Fruit fly (Drosophila melanogaster): ENCODE data around the gene zfh1.

DNA sequence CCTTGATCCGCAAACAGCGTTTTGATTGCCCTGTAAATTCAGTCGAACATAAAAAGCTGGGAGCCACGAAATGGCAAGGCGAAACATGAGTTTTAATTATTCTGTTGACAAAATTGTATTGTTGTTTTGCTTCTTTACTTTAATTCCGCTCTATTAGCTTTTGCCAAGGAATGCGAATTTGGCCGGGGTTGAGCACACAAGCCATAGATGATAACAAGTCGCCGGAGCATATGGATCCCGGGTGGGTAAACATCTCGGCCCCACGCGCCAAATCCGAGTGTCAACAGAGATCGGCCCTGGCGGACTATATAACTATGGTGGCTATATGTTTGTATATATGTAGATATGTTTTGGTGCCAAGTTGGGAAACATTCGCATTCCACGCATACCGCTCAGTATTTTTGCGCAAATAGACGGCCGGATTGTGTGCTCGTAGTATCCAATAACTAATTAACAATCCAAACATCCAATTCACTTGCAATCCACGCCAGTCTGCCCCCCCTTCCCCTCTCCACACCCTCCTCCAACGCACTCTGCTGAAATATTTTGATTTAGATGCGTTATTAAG, 36.5 kb downstream of the zfh1 start:
- no peak for TF ChIP-seq psq (optimal IDR thresholded peaks at IDR 0.05)
- TF ChIP-seq Dll (optimal IDR thresholded peaks at IDR 0.05), result no peak
- TF ChIP-seq EcR (GFP tag; optimal IDR thresholded peaks at IDR 0.05), result no peak
- TF ChIP-seq pan (optimal IDR thresholded peaks at IDR 0.05), result no peak
- TF ChIP-seq CG8478 (optimal IDR thresholded peaks at IDR 0.05), result no peak

Measured in whole organism.